Fruit fly (Drosophila melanogaster): ENCODE results near the gene CG16713.

DNA sequence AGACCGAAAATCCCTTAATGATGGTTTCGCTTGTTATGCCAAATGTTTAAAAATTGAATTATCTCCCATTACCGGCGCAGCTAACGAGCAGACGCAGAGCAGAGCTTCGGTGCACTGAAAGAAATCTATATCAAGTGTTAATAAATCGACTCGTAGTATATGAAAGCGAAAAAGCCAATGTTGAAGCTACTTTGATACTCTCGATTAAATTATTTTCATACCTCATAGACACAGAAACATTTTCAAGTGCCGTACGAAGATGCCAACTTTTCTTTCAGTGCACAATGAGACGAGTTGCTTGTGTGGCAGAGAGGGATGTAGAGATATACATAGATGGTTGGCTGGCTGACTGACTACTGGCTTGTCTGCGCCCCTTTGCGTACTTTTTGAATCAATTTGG is 19.4 kb downstream of the CG16713 start:
- no peak for TF ChIP-seq al (GFP tag; IDR thresholded peaks at IDR 0.05)
- no peak for TF ChIP-seq CG17385 (GFP tag; optimal IDR thresholded peaks at IDR 0.05)
- peak; percentile 11 for TF ChIP-seq tap (tag; optimal IDR thresholded peaks at IDR 0.05)
